Fruit fly (Drosophila melanogaster): ENCODE data around the gene CG10340.

Gene CG10340

DNA sequence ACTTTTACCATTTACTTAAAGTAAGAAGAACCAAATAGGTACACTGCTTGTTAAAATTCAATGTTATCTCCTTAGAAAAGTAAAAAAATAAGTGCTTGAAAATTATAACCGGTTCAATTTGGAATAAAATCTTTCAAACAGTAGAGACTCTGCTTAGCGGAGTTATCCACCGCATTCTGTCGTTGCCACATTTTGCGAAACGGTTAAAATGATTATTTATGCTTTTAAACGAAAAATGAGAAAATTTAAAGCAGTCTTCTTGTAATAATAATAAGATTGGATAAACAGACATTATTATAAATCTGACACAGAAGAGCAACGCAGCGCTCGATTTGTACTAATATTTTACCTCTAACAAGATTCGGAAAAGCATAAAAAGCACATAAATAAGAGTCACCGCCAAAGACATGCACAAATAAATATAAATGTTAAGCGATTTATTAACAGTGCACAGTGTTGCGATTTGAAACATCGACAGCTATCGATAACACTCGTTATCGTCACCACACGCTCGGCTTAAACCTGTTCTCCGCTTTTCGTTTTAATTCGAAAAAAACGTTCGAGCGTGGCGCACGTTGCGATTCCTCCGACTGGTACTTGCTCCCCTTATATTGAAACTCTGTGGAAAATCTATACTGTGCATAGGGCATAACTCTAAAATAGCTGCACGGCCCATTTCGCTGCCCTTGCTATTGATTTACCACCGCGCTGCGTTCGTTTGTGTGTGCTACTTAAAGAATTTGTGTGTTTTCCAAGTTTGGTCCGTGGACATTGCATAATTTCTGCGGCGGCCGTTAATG, 10.8 kb upstream of the CG10340 start, which contains the start of gene Fas1 (continued):
- TF ChIP-seq CG5245 (GFP tag; optimal IDR thresholded peaks at IDR 0.05) (no peak), ftz-f1 (GFP tag; optimal IDR thresholded peaks at IDR 0.05) (no peak), Lhr (GFP tag; optimal IDR thresholded peaks at IDR 0.05) (peak; percentile 75), tgo (GFP tag; IDR thresholded peaks at IDR 0.05) (no peak), CG33213 (GFP tag; optimal IDR thresholded peaks at IDR 0.05) (no peak), Dip2 (GFP tag; IDR thresholded peaks at IDR 0.05) (no peak), Fer1 (GFP tag; optimal IDR thresholded peaks at IDR 0.05) (no peak), pzg (GFP tag; optimal IDR thresholded peaks at IDR 0.05) (peak; percentile 39), CG13894 (tag; optimal IDR thresholded peaks at IDR 0.05) (no peak), Hr51 (GFP tag; optimal IDR thresholded peaks at IDR 0.05) (no peak), amos (GFP tag; IDR thresholded peaks at IDR 0.05; ENCODE audit: partially characterized antibody) (peak; percentile 71), Oaz (GFP tag; IDR thresholded peaks at IDR 0.05) (no peak), CG14014 (GFP tag; IDR thresholded peaks at IDR 0.05) (no peak), nerfin-1 (tag; optimal IDR thresholded peaks at IDR 0.05) (peak; percentile 60), ash1 (GFP tag; optimal IDR thresholded peaks at IDR 0.05) (no peak), Vsx1 (GFP tag; optimal IDR thresholded peaks at IDR 0.05) (no peak), hth (optimal IDR thresholded peaks at IDR 0.05) (no peak), fru (optimal IDR thresholded peaks at IDR 0.05) (no peak), Ravus (GFP tag; IDR thresholded peaks at IDR 0.05) (no peak), abd-A (tag; optimal IDR thresholded peaks at IDR 0.05) (no peak), CG30403 (GFP tag; optimal IDR thresholded peaks at IDR 0.05) (peak; percentile 2), CG1792 (GFP tag; optimal IDR thresholded peaks at IDR 0.05) (no peak), ATbp (GFP tag; optimal IDR thresholded peaks at IDR 0.05) (no peak), ssp (GFP tag; IDR thresholded peaks at IDR 0.05) (no peak), CG2199 (GFP tag; IDR thresholded peaks at IDR 0.05) (peak; percentile 80; the same call in 2 of the 3 replicates), bowl (GFP tag; IDR thresholded peaks at IDR 0.05) (no peak), CG1832 (GFP tag; optimal IDR thresholded peaks at IDR 0.05) (no peak), CG17328 (GFP tag; IDR thresholded peaks at IDR 0.05) (no peak), sna (GFP tag; IDR thresholded peaks at IDR 0.05; ENCODE audit: partially characterized antibody) (peak; percentile 54; the same call in 1 of the 2 replicates), CG17359 (tag; optimal IDR thresholded peaks at IDR 0.05) (peak; percentile 5), CG31388 (GFP tag; optimal IDR thresholded peaks at IDR 0.05) (no peak), chm (GFP tag; IDR thresholded peaks at IDR 0.05) (peak; percentile 54; the same call in 1 of the 2 replicates), jigr1 (GFP tag; IDR thresholded peaks at IDR 0.05) (no peak; the same call in 2 of the 3 replicates), CG8388 (GFP tag; optimal IDR thresholded peaks at IDR 0.05) (no peak), inv (GFP tag; IDR thresholded peaks at IDR 0.05; ENCODE audit: partially characterized antibody) (0 out of 2 replicates have a peak, but pooled peaks have one; percentile 34), br (optimal IDR thresholded peaks at IDR 0.05) (no peak), CG13123 (GFP tag; optimal IDR thresholded peaks at IDR 0.05) (no peak), seq (GFP tag; IDR thresholded peaks at IDR 0.05) (no peak), CG10543 (GFP tag; optimal IDR thresholded peaks at IDR 0.05) (peak; percentile 26), Abd-B (GFP tag; optimal IDR thresholded peaks at IDR 0.05) (peak; percentile 36), gce (GFP tag; IDR thresholded peaks at IDR 0.05) (no peak), p53 (GFP tag; optimal IDR thresholded peaks at IDR 0.05) (no peak), Camta (GFP tag; optimal IDR thresholded peaks at IDR 0.05) (no peak), CG7839 (tag; optimal IDR thresholded peaks at IDR 0.05) (no peak), YL-1 (GFP tag; optimal IDR thresholded peaks at IDR 0.05) (peak; percentile 72), CG10321 (GFP tag; IDR thresholded peaks at IDR 0.05) (no peak), Bdp1 (GFP tag; optimal IDR thresholded peaks at IDR 0.05) (no peak), CG18011 (GFP tag; optimal IDR thresholded peaks at IDR 0.05) (no peak), CG10147 (GFP tag; optimal IDR thresholded peaks at IDR 0.05) (no peak), D19A (tag; optimal IDR thresholded peaks at IDR 0.05) (peak; percentile 2)

All from whole organism, embryonic.